Worm (Caenorhabditis elegans) whole organism, dauer: ENCODE data around the gene dop-4.

Source experiments
- unc-62 ChIP-seq: sonication (generic microtip); optimal IDR thresholded peaks from 2 replicates; lab custom pipeline; 2017; ENCODE audit warnings: missing biosample characterization, missing genetic modification reagents, missing genetic modification characterization

Gene dop-4

DNA sequence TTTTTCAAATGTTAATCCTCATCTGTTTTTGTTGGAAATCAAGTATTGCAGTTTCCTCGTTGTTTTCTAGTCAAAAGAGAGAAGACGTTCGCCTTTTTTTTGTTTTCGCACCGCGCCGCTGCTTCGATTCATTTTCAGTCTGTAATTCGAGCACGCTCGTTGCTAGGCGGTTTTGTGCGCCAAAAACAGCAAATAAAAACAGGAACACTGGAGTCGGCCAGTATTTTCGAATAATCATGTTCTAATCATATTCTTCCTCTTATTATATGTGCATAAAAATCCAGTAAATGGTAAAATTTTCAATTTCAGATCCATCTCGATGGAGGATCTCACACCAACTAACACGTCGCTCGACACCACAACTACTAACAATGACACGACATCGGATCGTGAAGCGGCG is 26.0 kb downstream of the dop-4 start, which contains the start of gene pdk-1:
pdk-1 (plus strand) TSS at position 301 of the 400 bp plus-strand sequence.
- no peak for TF ChIP-seq unc-62 (GFP tag; lab: Kevin White, UChicago)

DNA sequence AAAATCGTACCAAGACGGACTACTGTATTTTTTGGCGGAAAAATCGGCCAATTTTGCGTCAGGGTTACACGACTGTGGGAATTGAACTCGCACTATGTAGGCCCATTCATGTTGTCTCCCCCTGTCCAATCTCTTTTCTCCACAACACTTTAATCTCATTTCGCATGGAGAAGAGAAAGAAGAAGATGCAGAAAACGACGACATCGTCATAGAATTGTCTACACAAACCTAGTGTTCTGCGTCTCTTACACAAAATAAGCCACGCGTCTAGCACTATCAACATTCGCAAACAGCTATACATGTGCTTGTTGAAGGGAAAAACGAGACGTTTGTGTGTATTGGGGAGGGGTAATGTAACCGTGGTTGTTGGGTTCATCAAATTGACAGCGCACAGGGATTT is 27.9 kb downstream of the dop-4 start:
- TF ChIP-seq unc-62 (GFP tag; lab: Kevin White, UChicago), result no peak

DNA sequence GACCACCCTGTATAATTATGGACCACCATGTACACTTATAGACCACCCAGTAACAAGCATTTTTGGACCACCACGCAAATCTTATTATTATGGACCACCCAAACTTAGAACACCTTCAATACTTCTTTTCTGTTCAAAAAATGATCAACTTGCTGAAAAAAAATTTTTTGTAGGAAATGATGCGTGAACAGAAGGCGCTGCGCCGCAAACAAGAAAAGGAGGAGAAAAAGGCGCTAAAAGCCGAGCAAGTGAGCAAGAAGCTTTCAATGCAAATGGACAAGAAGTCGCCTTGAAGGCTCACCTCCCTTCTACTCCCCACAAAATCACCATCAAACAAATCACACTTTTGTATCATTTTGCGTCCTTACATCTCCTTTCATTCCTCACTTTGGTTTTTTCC is 32.1 kb downstream of the dop-4 start:
- TF ChIP-seq unc-62 (GFP tag; lab: Kevin White, UChicago), result no peak

DNA sequence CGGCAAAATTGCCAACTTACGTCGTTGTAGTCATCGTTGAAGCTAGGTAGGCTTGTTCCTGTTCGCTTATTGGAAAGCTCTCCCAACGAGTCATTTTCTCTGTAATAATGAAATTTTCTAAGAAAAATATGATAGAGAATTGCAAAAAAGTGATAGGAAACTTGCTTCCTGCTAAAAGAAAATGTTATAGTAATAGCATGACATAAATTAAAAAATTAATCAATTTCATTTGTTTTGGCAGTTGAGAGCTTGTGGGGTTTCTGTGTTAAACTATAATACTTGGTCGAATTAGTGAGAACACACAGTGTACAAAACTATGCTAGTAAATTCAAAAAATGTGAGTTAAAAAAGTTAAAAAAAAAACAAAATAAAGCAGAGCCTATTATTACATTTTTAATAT is 34.8 kb downstream of the dop-4 start, which contains the start of gene F21E9.2:
F21E9.2 (minus strand) TSS at position 101 of the 400 bp plus-strand sequence.
- TF ChIP-seq unc-62 (GFP tag; lab: Kevin White, UChicago), result no peak

DNA sequence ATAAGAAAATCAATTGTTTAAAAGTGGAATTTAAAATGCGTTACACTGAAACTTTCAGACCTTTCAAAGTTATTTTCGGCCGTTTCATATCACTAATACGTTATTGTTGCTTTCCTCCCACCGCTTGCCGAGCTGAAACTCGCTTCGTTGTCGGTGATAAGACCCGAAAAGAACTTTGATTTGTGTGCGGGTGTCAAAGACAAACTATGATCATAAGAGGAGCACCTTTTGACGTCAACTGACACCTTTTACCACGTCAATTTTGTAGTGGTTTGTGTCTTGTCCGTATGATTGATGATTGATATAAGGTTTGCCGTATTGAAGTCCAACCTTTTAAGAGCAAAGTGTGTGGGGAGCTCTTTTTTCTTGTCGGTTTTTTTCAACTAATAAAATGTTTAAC is 42.0 kb downstream of the dop-4 start, which contains the start of gene ttr-37:
ttr-37 (minus strand) TSS at position 167 of the 400 bp plus-strand sequence.
- no peak for TF ChIP-seq unc-62 (GFP tag; lab: Kevin White, UChicago)

DNA sequence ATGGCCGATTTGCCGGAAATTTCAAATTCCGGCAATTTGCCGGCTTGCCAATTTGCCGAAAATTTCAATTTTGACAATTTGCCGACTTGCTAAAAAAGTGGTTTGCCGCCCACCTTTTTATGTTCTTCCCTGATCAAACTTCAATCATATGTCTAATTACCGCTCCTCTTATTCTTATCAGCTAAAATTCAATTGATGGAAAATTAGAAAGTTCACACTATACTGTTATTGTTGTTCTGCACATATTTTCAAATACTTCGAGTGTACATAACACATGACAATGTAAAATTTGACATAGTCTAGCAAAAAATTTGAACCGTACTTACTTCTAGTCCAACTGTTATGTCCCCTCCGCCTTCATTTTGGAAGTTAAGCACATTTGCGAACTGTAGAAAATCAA is 42.8 kb downstream of the dop-4 start:
- TF ChIP-seq unc-62 (GFP tag; lab: Kevin White, UChicago), result no peak

DNA sequence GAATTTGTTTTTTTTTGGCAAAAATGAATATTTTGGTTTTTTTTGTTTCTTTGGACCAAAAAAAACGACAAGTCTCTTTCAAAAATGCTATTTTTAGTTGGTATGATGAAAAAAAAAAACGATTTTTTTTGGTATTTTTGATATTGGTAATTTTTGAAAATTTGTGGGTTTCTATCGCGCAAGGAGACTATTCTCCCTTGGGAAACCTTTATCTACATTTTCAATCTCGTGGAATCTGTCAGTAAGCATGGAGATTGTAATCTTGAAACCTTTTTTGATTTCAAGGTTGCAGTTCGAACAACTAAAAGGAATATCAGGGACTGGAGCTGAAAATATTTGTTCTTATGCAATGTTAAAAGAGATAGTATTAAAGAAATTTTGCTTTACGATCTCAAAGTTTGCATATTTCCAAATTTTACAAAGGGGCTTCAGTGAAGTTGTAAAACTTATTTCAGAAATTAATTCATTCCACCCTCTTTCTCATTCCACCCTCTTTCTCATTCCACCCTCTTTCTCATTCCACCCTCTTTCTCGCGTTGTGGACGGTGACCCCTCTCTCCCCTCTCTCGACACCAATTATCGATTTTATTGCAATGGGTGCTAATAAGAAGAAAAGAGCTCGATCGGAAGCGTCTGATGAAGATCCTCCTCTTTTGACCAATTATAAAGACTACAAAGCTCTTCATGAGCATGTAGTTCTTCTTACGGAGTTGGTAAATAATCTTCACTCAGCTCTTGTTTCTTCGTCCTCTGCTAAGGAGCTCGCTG is 44.0 kb downstream of the dop-4 start:
- no peak for TF ChIP-seq unc-62 (GFP tag; lab: Kevin White, UChicago)

DNA sequence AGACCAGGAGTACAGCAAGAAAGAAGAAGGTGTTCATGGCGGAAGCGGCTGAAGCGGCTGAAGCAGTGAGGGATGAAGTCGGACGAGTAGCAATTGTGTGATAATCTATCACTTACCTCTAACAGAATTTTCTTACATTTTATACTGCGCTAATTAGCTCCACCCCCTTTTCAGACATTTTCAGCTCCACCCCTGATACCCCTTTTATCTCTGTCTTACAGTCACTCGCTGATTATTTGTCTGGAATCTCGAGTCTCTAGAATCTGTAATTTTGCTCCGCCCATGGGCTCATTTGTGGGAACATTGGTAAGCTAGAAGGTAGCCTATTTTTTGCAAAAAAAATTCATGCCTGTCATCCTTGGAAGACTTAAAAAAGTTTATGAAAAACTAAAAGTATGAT is 49.3 kb downstream of the dop-4 start, which contains the start of gene ins-39:
ins-39 (minus strand) TSS at position 101 of the 400 bp plus-strand sequence.
- no peak for TF ChIP-seq unc-62 (GFP tag; lab: Kevin White, UChicago)

DNA sequence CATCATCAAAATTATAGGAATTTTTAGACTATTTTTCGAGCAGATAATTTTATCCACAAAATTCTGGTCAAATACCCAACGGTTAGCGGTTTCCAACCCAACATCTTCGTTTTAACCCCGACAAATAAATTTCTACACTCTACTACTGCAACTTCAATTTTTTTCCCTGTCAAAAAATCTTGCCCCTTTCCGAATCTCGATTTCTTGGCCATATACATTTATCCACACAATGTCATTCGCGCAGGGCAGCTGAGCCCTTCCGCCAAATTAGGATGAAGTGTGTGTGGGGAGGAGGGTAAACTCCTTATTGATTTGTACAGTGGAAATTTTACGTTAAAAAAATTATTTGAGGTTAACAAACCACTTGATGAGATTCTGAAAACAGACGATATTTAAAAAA is 49.8 kb downstream of the dop-4 start:
- no peak for TF ChIP-seq unc-62 (GFP tag; lab: Kevin White, UChicago)
